Fruit fly (Drosophila melanogaster) S2 (cell line): ENCODE results near the gene Tengl4.

Experiments
- CG8478 ChIP-seq: fragments of >200 bp; optimal IDR thresholded peaks from 2 replicates; lab custom pipeline; 2018
- CTCF ChIP-seq, 2 experiments: fragments of >200 bp; optimal IDR thresholded peaks; 2 replicates each; lab custom pipeline; 2018

Tengl4 gene

dm6 chr3R:10949984-10950383, at the start of gene Tengl4:
Tengl4 (plus strand) TSS chr3R:10950284.
- no peak for TF ChIP-seq CTCF (optimal IDR thresholded peaks at IDR 0.05; lab: Kevin White, UChicago)
- no peak for TF ChIP-seq CG8478 (lab: Kevin White, UChicago)

- TF ChIP-seq CG8478 (lab: Kevin White, UChicago), result no peak
- no peak for TF ChIP-seq CTCF (optimal IDR thresholded peaks at IDR 0.05; lab: Kevin White, UChicago)
Measured at dm6 chr3R:10957630-10958029, 7.5 kb downstream of the Tengl4 start.

- TF ChIP-seq CG8478 (lab: Kevin White, UChicago) (no peak), CTCF (optimal IDR thresholded peaks at IDR 0.05; lab: Kevin White, UChicago) (no peak)
Measured at dm6 chr3R:10972139-10972538, 22.1 kb downstream of the Tengl4 start, which contains the start of gene side-VI. side-VI (plus strand) TSS chr3R:10972381.
